Worm (Caenorhabditis elegans): ENCODE results near the gene K02C4.5.
A peak's percentile ranks its signal among the peaks of the same experiment; 100 is the strongest.

K02C4.5 gene

ce11 chrII:8071801-8072544 lies 6.3 kb upstream of the K02C4.5 start (continued):
- no peak for TF ChIP-seq pag-3 (tag; optimal IDR thresholded peaks at IDR 0.05; ENCODE audit: borderline replicate concordance, insufficient read depth)
- TF ChIP-seq ceh-88 (GFP tag; IDR thresholded peaks at IDR 0.05), result no peak; the same call in 1 of the 2 replicates
- TF ChIP-seq pqm-1 (tag; optimal IDR thresholded peaks at IDR 0.05), result no peak
- TF ChIP-seq elt-2 (tag; optimal IDR thresholded peaks at IDR 0.05), result no peak
- peak; percentile 73 for TF ChIP-seq unc-86 (tag; optimal IDR thresholded peaks at IDR 0.05)
- peak; percentile 13 for TF ChIP-seq pax-3 (tag; optimal IDR thresholded peaks at IDR 0.05)
- TF ChIP-seq mab-9 (GFP tag; IDR thresholded peaks at IDR 0.05), result peak; percentile 63; the same call in 1 of the 2 replicates
- no peak for TF ChIP-seq nhr-77 (tag; optimal IDR thresholded peaks at IDR 0.05)
- no peak for TF ChIP-seq nhr-11 (tag; optimal IDR thresholded peaks at IDR 0.05)
- peak in 2 of 6 experiments; percentile 45 to 66 for TF ChIP-seq elt-3 (tag; optimal IDR thresholded peaks at IDR 0.05)
- TF ChIP-seq C16A3.4 (tag; optimal IDR thresholded peaks at IDR 0.05), result peak; percentile 28
- no peak for TF ChIP-seq tlp-1 (tag; optimal IDR thresholded peaks at IDR 0.05)
- no peak for TF ChIP-seq ama-1 (optimal IDR thresholded peaks at IDR 0.05)
- peak; percentile 35 for TF ChIP-seq skn-1 (tag; optimal IDR thresholded peaks at IDR 0.05)
- peak; percentile 24 for TF ChIP-seq ztf-4 (tag; optimal IDR thresholded peaks at IDR 0.05)
- no peak for TF ChIP-seq jun-1 (tag; optimal IDR thresholded peaks at IDR 0.05)
- no peak for TF ChIP-seq unc-62 (GFP tag; optimal IDR thresholded peaks at IDR 0.05)
- TF ChIP-seq lir-3 (tag; optimal IDR thresholded peaks at IDR 0.05; ENCODE audit: poor library complexity), result peak; percentile 63
- no peak for TF ChIP-seq fos-1 (tag; optimal IDR thresholded peaks at IDR 0.05)
- TF ChIP-seq ceh-8 (GFP tag; optimal IDR thresholded peaks at IDR 0.05), result no peak
- peak; percentile 51 for TF ChIP-seq isw-1 (GFP tag; IDR thresholded peaks at IDR 0.05)
- TF ChIP-seq dsc-1 (tag; optimal IDR thresholded peaks at IDR 0.05), result peak; percentile 38
- no peak for TF ChIP-seq zag-1 (tag; optimal IDR thresholded peaks at IDR 0.05)
- no peak for TF ChIP-seq fkh-4 (tag; optimal IDR thresholded peaks at IDR 0.05; ENCODE audit: borderline replicate concordance)
- peak in 2 of 3 experiments; percentile 4 to 38 for TF ChIP-seq dpl-1 (GFP tag; optimal IDR thresholded peaks at IDR 0.05)
- TF ChIP-seq nhr-19 (GFP tag; conservative IDR thresholded peaks at IDR 0.05), result peak; percentile 81
- no peak for TF ChIP-seq lin-15B (tag; optimal IDR thresholded peaks at IDR 0.05)
- no peak for TF ChIP-seq unc-98 (GFP tag; IDR thresholded peaks at IDR 0.05)
- no peak for TF ChIP-seq vab-15 (tag; optimal IDR thresholded peaks at IDR 0.05)
- no peak for TF ChIP-seq F16B12.6 (tag; optimal IDR thresholded peaks at IDR 0.05)
- TF ChIP-seq nhr-76 (tag; optimal IDR thresholded peaks at IDR 0.05), result no peak
- peak; percentile 92 for TF ChIP-seq lin-14 (GFP tag; optimal IDR thresholded peaks at IDR 0.05)
- TF ChIP-seq mef-2 (tag; optimal IDR thresholded peaks at IDR 0.05), result peak; percentile 21
- TF ChIP-seq lsy-2 (tag; optimal IDR thresholded peaks at IDR 0.05), result peak; percentile 56 to 64
- no peak for TF ChIP-seq aly-2 (tag; optimal IDR thresholded peaks at IDR 0.05)
- TF ChIP-seq aha-1 (tag; optimal IDR thresholded peaks at IDR 0.05), result no peak
- TF ChIP-seq nhr-84 (tag; optimal IDR thresholded peaks at IDR 0.05), result no peak
- no peak for TF ChIP-seq rnt-1 (tag; optimal IDR thresholded peaks at IDR 0.05)
- no peak for TF ChIP-seq C04F5.9 (tag; optimal IDR thresholded peaks at IDR 0.05)
- TF ChIP-seq blmp-1 (tag; optimal IDR thresholded peaks at IDR 0.05), result peak; percentile 59
- TF ChIP-seq ztf-11 (tag; optimal IDR thresholded peaks at IDR 0.05), result peak in 1 of 2 experiments; percentile 18
- TF ChIP-seq egl-13 (tag; optimal IDR thresholded peaks at IDR 0.05), result no peak
- peak; percentile 53 for TF ChIP-seq xbp-1 (tag; optimal IDR thresholded peaks at IDR 0.05)
- TF ChIP-seq hlh-17 (GFP tag; optimal IDR thresholded peaks at IDR 0.05; ENCODE audit: borderline replicate concordance), result no peak
- peak; percentile 54 for TF ChIP-seq swsn-7 (tag; optimal IDR thresholded peaks at IDR 0.05)
- TF ChIP-seq sup-37 (GFP tag; optimal IDR thresholded peaks at IDR 0.05), result peak; percentile 4
- TF ChIP-seq sptf-1 (tag; optimal IDR thresholded peaks at IDR 0.05), result no peak
- TF ChIP-seq snpc-4 (tag; optimal IDR thresholded peaks at IDR 0.05), result no peak
- no peak for TF ChIP-seq alr-1 (tag; optimal IDR thresholded peaks at IDR 0.05; ENCODE audit: borderline replicate concordance)
- no peak for TF ChIP-seq ceh-63 (GFP tag; optimal IDR thresholded peaks at IDR 0.05)
- TF ChIP-seq zip-4 (GFP tag; optimal IDR thresholded peaks at IDR 0.05), result no peak
- no peak for TF ChIP-seq grh-1 (GFP tag; IDR thresholded peaks at IDR 0.05)
